Worm (Caenorhabditis elegans): ENCODE results near the gene hda-4.

hda-4 gene

DNA sequence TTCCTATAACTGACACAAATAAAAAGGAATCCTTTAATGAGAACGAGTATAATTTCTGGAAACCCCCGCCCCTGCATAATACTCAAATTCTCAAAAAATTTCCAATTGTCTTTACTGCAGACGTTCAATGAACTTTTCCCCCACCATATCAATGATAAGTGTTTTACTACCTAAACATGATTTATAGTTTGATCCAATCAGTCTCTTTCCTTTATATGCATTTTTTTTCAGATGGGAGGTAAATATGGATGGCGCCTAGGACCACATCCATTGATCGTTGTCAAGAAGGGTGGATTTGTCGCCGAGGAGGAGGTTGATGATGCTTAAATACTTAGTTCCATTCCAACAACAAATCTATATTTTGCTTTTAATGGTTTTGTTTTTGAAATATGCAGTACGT is 57.8 kb downstream of the hda-4 start:
- TF ChIP-seq nhr-28 (tag; optimal IDR thresholded peaks at IDR 0.05) (no peak), unc-39 (tag; optimal IDR thresholded peaks at IDR 0.05) (no peak)

DNA sequence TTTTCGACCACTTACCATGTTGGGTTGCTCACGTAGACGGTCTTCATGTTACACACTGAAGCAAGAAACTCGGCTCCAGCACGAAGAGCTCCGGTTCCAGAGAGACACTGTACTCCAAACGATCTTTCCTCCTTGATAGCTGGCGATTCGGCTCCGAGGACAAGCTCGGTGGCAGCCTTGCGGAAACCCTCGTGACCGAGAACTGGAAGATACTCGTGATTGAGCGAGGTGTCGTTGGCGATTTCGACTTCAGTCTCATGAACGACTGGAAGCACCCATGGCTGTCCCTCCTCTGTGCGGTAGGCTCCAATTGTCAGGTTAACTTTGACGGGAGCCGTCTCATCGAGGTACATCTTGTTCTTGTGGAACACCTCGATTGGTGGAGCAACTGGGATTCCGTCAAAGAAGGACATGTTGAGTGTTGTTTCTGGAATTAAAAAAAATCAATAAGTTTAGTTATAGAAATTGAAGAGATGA is 63.4 kb downstream of the hda-4 start, which contains the start of gene got-1.2:
got-1.2 (minus strand) TSS at position 427 of the 477 bp plus-strand sequence.
- TF ChIP-seq mep-1 (tag; optimal IDR thresholded peaks at IDR 0.05) = no peak
- no peak for TF ChIP-seq nhr-12 (tag; optimal IDR thresholded peaks at IDR 0.05)
- no peak for TF ChIP-seq zip-8 (tag; optimal IDR thresholded peaks at IDR 0.05)
- no peak for TF ChIP-seq snpc-4 (tag; optimal IDR thresholded peaks at IDR 0.05)
- no peak for TF ChIP-seq ztf-11 (tag; optimal IDR thresholded peaks at IDR 0.05)
- no peak for TF ChIP-seq nhr-237 (tag; optimal IDR thresholded peaks at IDR 0.05)
- TF ChIP-seq M03D4.4 (tag; optimal IDR thresholded peaks at IDR 0.05) = no peak
- TF ChIP-seq lin-32 (GFP tag; optimal IDR thresholded peaks at IDR 0.05) = no peak
- TF ChIP-seq drap-1 (GFP tag; optimal IDR thresholded peaks at IDR 0.05) = no peak
- no peak for TF ChIP-seq lin-13 (tag; optimal IDR thresholded peaks at IDR 0.05)
- no peak for TF ChIP-seq unc-120 (tag; optimal IDR thresholded peaks at IDR 0.05; ENCODE audit: poor library complexity, severe bottlenecking)
- no peak for TF ChIP-seq bed-3 (GFP tag; optimal IDR thresholded peaks at IDR 0.05)
- TF ChIP-seq unc-62 (GFP tag; optimal IDR thresholded peaks at IDR 0.05) = no peak

DNA sequence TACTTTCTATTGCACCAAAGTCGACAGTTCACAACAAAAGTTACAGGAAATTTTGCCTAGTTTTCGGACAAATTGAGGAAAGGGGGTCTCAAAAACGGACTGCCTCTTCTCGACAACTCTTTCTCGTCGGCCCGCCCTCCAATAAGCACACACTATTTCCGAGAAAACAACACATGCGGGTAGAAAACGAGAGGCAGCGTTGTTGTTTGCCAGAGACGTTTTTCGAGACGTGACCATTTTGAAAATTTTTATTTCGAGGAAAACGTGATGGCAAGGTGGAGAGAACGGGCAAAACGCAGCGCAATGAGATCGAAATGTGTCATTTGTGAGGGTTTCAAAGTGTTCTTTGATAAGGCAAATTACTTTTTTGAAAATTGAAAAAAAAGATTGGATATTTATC is 64.1 kb downstream of the hda-4 start:
- TF ChIP-seq tbx-8 (GFP tag; optimal IDR thresholded peaks at IDR 0.05) = no peak
- TF ChIP-seq nhr-76 (tag; optimal IDR thresholded peaks at IDR 0.05) = no peak
- TF ChIP-seq mep-1 (tag; optimal IDR thresholded peaks at IDR 0.05) = no peak
- no peak for TF ChIP-seq unc-62 (GFP tag; optimal IDR thresholded peaks at IDR 0.05)
- no peak for TF ChIP-seq M03D4.4 (tag; optimal IDR thresholded peaks at IDR 0.05)
- TF ChIP-seq sptf-1 (tag; optimal IDR thresholded peaks at IDR 0.05) = no peak
- TF ChIP-seq elt-3 (tag; optimal IDR thresholded peaks at IDR 0.05) = no peak
- no peak for TF ChIP-seq hlh-1 (tag; optimal IDR thresholded peaks at IDR 0.05)
- TF ChIP-seq lsy-2 (tag; optimal IDR thresholded peaks at IDR 0.05) = no peak
